Fruit fly (Drosophila melanogaster) whole organism, embryonic: ENCODE measurements around the gene CG3008.
A peak's percentile ranks its signal among the peaks of the same experiment; 100 is the strongest.

Experiments used
- Abd-B ChIP-seq: fragments of 200-800 bp; sonication (Bioruptor generic); optimal IDR thresholded peaks from 2 replicates; lab custom pipeline; 2018; ENCODE audit warnings: missing biosample characterization, mild to moderate bottlenecking, missing genetic modification characterization, moderate library complexity
- Adf1 ChIP-seq: fragments of 200-800 bp; sonication (Bioruptor generic); IDR thresholded peaks from 2 replicates; pipeline ENCODE4 v1.3.6; 2022; ENCODE audit warnings: missing biosample characterization, missing genetic modification characterization
- Asciz ChIP-seq: fragments of 200-800 bp; sonication (Bioruptor generic); optimal IDR thresholded peaks from 2 replicates; lab custom pipeline; 2017; ENCODE audit warnings: missing biosample characterization, mild to moderate bottlenecking, missing genetic modification characterization, missing genetic modification reagents
- B-H1 ChIP-seq: fragments of 200-800 bp; sonication (Bioruptor generic); IDR thresholded peaks from 3 replicates; pipeline ENCODE4 v1.3.6; 2022; ENCODE audit warnings: missing biosample characterization, missing genetic modification characterization
- CG10654 ChIP-seq: fragments of 200-800 bp; sonication (Bioruptor generic); optimal IDR thresholded peaks from 2 replicates; lab custom pipeline; 2016; ENCODE audit warnings: missing biosample characterization, missing genetic modification characterization
- CG11093 ChIP-seq: fragments of 200-800 bp; sonication (Bioruptor generic); IDR thresholded peaks from 3 replicates; pipeline ENCODE4 v1.3.6; 2022; ENCODE audit warnings: missing biosample characterization, missing genetic modification characterization
- CG11504 ChIP-seq: fragments of 200-800 bp; sonication (Bioruptor generic); optimal IDR thresholded peaks from 3 replicates; lab custom pipeline; 2019; ENCODE audit warnings: missing biosample characterization, mild to moderate bottlenecking, missing genetic modification characterization, moderate library complexity
- CG11696 ChIP-seq: fragments of 200-800 bp; sonication (Bioruptor generic); IDR thresholded peaks from 2 replicates; pipeline ENCODE4 v1.3.6; 2022; ENCODE audit warnings: missing biosample characterization, missing genetic modification characterization
- CG11723 ChIP-seq: fragments of 200-800 bp; sonication (Bioruptor generic); optimal IDR thresholded peaks from 2 replicates; lab custom pipeline; 2017; ENCODE audit warnings: missing biosample characterization, mild to moderate bottlenecking, missing genetic modification characterization
- CG14667 ChIP-seq: fragments of 200-800 bp; sonication (Bioruptor generic); IDR thresholded peaks from 2 replicates; pipeline ENCODE4 v1.3.6; 2022; ENCODE audit warnings: missing biosample characterization, missing genetic modification characterization
- CG1602 ChIP-seq: fragments of 200-800 bp; sonication (Bioruptor generic); optimal IDR thresholded peaks from 3 replicates; lab custom pipeline; 2016; ENCODE audit warnings: missing biosample characterization, missing genetic modification characterization
- CG17802 ChIP-seq: fragments of 200-800 bp; sonication (Bioruptor generic); optimal IDR thresholded peaks from 2 replicates; lab custom pipeline; 2018; ENCODE audit warnings: missing biosample characterization, mild to moderate bottlenecking, missing genetic modification characterization, moderate library complexity
- CG1832 ChIP-seq: fragments of 200-800 bp; sonication (Bioruptor generic); optimal IDR thresholded peaks from 2 replicates; lab custom pipeline; 2017; ENCODE audit warnings: missing biosample characterization, mild to moderate bottlenecking, missing genetic modification characterization, inconsistent platforms
- CG42726 ChIP-seq: fragments of 200-800 bp; sonication (Bioruptor generic); IDR thresholded peaks from 2 replicates; pipeline ENCODE4 v1.3.6; 2022; ENCODE audit warnings: missing biosample characterization, missing genetic modification characterization; ENCODE audit not compliant: partially characterized antibody
- CG4424 ChIP-seq: fragments of 200-800 bp; sonication (Bioruptor generic); optimal IDR thresholded peaks from 3 replicates; lab custom pipeline; 2016; ENCODE audit warnings: missing biosample characterization, missing genetic modification characterization
- CG4707 ChIP-seq: fragments of 200-800 bp; sonication (Bioruptor generic); optimal IDR thresholded peaks from 2 replicates; lab custom pipeline; 2018; ENCODE audit warnings: missing biosample characterization, mild to moderate bottlenecking, missing genetic modification characterization, moderate library complexity
- CG7357 ChIP-seq: fragments of 200-800 bp; sonication (Bioruptor generic); IDR thresholded peaks from 3 replicates; pipeline ENCODE4 v1.3.6; 2022; ENCODE audit warnings: missing biosample characterization, missing genetic modification characterization
- CG7372 ChIP-seq: fragments of 200-800 bp; sonication (Bioruptor generic); IDR thresholded peaks from 2 replicates; pipeline ENCODE4 v1.3.6; 2022; ENCODE audit warnings: missing biosample characterization, missing genetic modification characterization
- CG7556 ChIP-seq: fragments of 200-800 bp; sonication (Bioruptor generic); optimal IDR thresholded peaks from 2 replicates; lab custom pipeline; 2017; ENCODE audit warnings: missing biosample characterization, mild to moderate bottlenecking, missing genetic modification characterization
- CkIIα-i1 ChIP-seq: fragments of 200-800 bp; sonication (Bioruptor generic); IDR thresholded peaks from 2 replicates; pipeline ENCODE4 v1.3.6; 2022; ENCODE audit warnings: missing biosample characterization, missing genetic modification characterization
- CoRest ChIP-seq: fragments of 200-800 bp; sonication (Bioruptor generic); optimal IDR thresholded peaks from 3 replicates; lab custom pipeline; 2018; ENCODE audit warnings: missing biosample characterization, mild to moderate bottlenecking, missing genetic modification characterization, moderate library complexity
- CrebB ChIP-seq: fragments of 200-800 bp; sonication (Bioruptor generic); optimal IDR thresholded peaks from 3 replicates; lab custom pipeline; 2018; ENCODE audit warnings: missing biosample characterization, mild to moderate bottlenecking, missing genetic modification characterization
- Deaf1 ChIP-seq: fragments of 200-800 bp; optimal IDR thresholded peaks from 3 replicates; lab custom pipeline; 2019; ENCODE audit warnings: missing biosample characterization, mild to moderate bottlenecking, missing genetic modification characterization, moderate library complexity
- Dek ChIP-seq: fragments of 200-800 bp; sonication (Bioruptor generic); optimal IDR thresholded peaks from 3 replicates; lab custom pipeline; 2019; ENCODE audit warnings: missing biosample characterization, mild to moderate bottlenecking, missing genetic modification characterization, moderate library complexity
- Dref ChIP-seq: fragments of 200-800 bp; sonication (Bioruptor generic); IDR thresholded peaks from 2 replicates; pipeline ENCODE4 v1.3.6; 2022; ENCODE audit warnings: missing biosample characterization, missing genetic modification characterization
- Hand ChIP-seq: fragments of 200-800 bp; sonication (Bioruptor generic); optimal IDR thresholded peaks from 2 replicates; lab custom pipeline; 2017; ENCODE audit warnings: mild to moderate bottlenecking, missing biosample characterization, missing genetic modification reagents, missing genetic modification characterization
- Hr51 ChIP-seq, 2 experiments: fragments of 200-800 bp; sonication (Bioruptor generic); optimal IDR thresholded peaks; 2 replicates in 1 of 2; 3 replicates in 1 of 2; lab custom pipeline; 2016 to 2018; ENCODE audit warnings: missing biosample characterization in 2 of 2, missing genetic modification characterization in 2 of 2, mild to moderate bottlenecking in 1 of 2, moderate library complexity in 1 of 2
- NK7.1 ChIP-seq: fragments of 200-800 bp; sonication (Bioruptor generic); optimal IDR thresholded peaks from 3 replicates; lab custom pipeline; 2016; ENCODE audit warnings: missing biosample characterization, missing genetic modification characterization
- Optix ChIP-seq: fragments of 200-800 bp; sonication (Bioruptor generic); IDR thresholded peaks from 3 replicates; pipeline ENCODE4 v1.3.6; 2022; ENCODE audit warnings: missing biosample characterization, missing genetic modification characterization
- Sin3A ChIP-seq: fragments of >200 bp; optimal IDR thresholded peaks from 2 replicates; lab custom pipeline; 2018
- Sry-δ ChIP-seq: fragments of 200-800 bp; sonication (Bioruptor generic); optimal IDR thresholded peaks from 2 replicates; lab custom pipeline; 2016; ENCODE audit warnings: missing biosample characterization, missing genetic modification characterization
- Taf1 ChIP-seq: fragments of 200-800 bp; sonication (Bioruptor generic); IDR thresholded peaks from 2 replicates; pipeline ENCODE4 v1.3.6; 2022; ENCODE audit warnings: missing biosample characterization, missing genetic modification characterization
- Vsx1 ChIP-seq: fragments of 200-800 bp; sonication (Bioruptor generic); optimal IDR thresholded peaks from 2 replicates; lab custom pipeline; 2017; ENCODE audit warnings: missing biosample characterization, mild to moderate bottlenecking, missing genetic modification characterization, missing genetic modification reagents
- bsh ChIP-seq, 2 experiments: fragments of 200-800 bp; sonication (Bioruptor generic); optimal IDR thresholded peaks; 2 replicates each; lab custom pipeline; 2017 to 2018; ENCODE audit warnings: mild to moderate bottlenecking in 2 of 2, missing biosample characterization in 2 of 2, missing genetic modification characterization in 2 of 2, moderate library complexity in 1 of 2
- chif ChIP-seq, 2 experiments: fragments of 200-800 bp; sonication (Bioruptor generic); optimal IDR thresholded peaks; 3 replicates each; lab custom pipeline; 2016; ENCODE audit warnings: missing biosample characterization in 2 of 2, missing genetic modification characterization in 2 of 2
- chinmo ChIP-seq: fragments of 200-800 bp; sonication (Bioruptor generic); IDR thresholded peaks from 4 replicates; pipeline ENCODE4 v1.3.6; 2022; ENCODE audit warnings: missing biosample characterization, missing genetic modification characterization; ENCODE audit not compliant: partially characterized antibody
- corto ChIP-seq: fragments of 200-800 bp; sonication (Bioruptor generic); optimal IDR thresholded peaks from 2 replicates; lab custom pipeline; 2016; ENCODE audit warnings: missing biosample characterization, mild to moderate bottlenecking, missing genetic modification characterization, moderate library complexity
- da ChIP-seq: fragments of 200-800 bp; sonication (Bioruptor generic); optimal IDR thresholded peaks from 2 replicates; lab custom pipeline; 2016; ENCODE audit warnings: missing biosample characterization, missing genetic modification characterization
- disco-r ChIP-seq: fragments of 200-800 bp; sonication (Bioruptor generic); optimal IDR thresholded peaks from 2 replicates; lab custom pipeline; 2016; ENCODE audit warnings: missing biosample characterization, missing genetic modification characterization
- dmrt99B ChIP-seq: fragments of 200-800 bp; sonication (Bioruptor generic); optimal IDR thresholded peaks from 2 replicates; lab custom pipeline; 2018; ENCODE audit warnings: missing biosample characterization, mild to moderate bottlenecking, missing genetic modification characterization, moderate library complexity
- dysf ChIP-seq: fragments of 200-800 bp; sonication (Bioruptor generic); IDR thresholded peaks from 3 replicates; pipeline ENCODE4 v1.3.6; 2022; ENCODE audit warnings: missing biosample characterization, missing genetic modification characterization
- emc ChIP-seq: fragments of 200-800 bp; sonication (Bioruptor generic); optimal IDR thresholded peaks from 2 replicates; lab custom pipeline; 2016; ENCODE audit warnings: missing biosample characterization, missing genetic modification characterization
- fru ChIP-seq: fragments of >200 bp; optimal IDR thresholded peaks from 2 replicates; lab custom pipeline; 2017
- gfzf ChIP-seq: fragments of 200-800 bp; sonication (Bioruptor generic); optimal IDR thresholded peaks from 2 replicates; lab custom pipeline; 2016; ENCODE audit warnings: missing biosample characterization, mild to moderate bottlenecking, missing genetic modification characterization, moderate library complexity
- gro ChIP-seq: fragments of 200-800 bp; sonication (Bioruptor generic); optimal IDR thresholded peaks from 2 replicates; lab custom pipeline; 2016; ENCODE audit warnings: missing biosample characterization, missing genetic modification characterization
- lmd ChIP-seq: fragments of 200-800 bp; sonication (Bioruptor generic); IDR thresholded peaks from 2 replicates; pipeline ENCODE4 v1.3.6; 2022; ENCODE audit warnings: missing biosample characterization, missing genetic modification characterization
- lola ChIP-seq, 3 experiments: fragments of >200 bp in 2 of 3; fragments of 200-800 bp in 1 of 3; sonication (Bioruptor generic) in 1 of 3; optimal IDR thresholded peaks; 2 replicates each; lab custom pipeline; 2017 to 2019; ENCODE audit warnings: missing biosample characterization in 3 of 3, missing genetic modification characterization in 3 of 3, mild to moderate bottlenecking in 1 of 3, moderate library complexity in 1 of 3
- luna ChIP-seq: fragments of 200-800 bp; sonication (Bioruptor generic); optimal IDR thresholded peaks from 2 replicates; lab custom pipeline; 2016; ENCODE audit warnings: missing biosample characterization, missing genetic modification characterization
- odd ChIP-seq: fragments of 200-800 bp; sonication (Bioruptor generic); optimal IDR thresholded peaks from 2 replicates; lab custom pipeline; 2017; ENCODE audit warnings: missing biosample characterization, mild to moderate bottlenecking, missing genetic modification characterization
- rib ChIP-seq: fragments of 200-800 bp; sonication (Bioruptor generic); IDR thresholded peaks from 2 replicates; pipeline ENCODE4 v1.3.6; 2022; ENCODE audit warnings: missing biosample characterization, missing genetic modification characterization
- slou ChIP-seq: fragments of 200-800 bp; sonication (Bioruptor generic); optimal IDR thresholded peaks from 3 replicates; lab custom pipeline; 2016; ENCODE audit warnings: missing biosample characterization, missing genetic modification characterization

The CG3008 gene

dm6 chr2L:4907986-4908385 is 24.9 kb downstream of the CG3008 start (continued):
- no peak for TF ChIP-seq gfzf (GFP tag; lab: Kevin White, UChicago)
- peak; percentile 55 for TF ChIP-seq Dek (tag; lab: Kevin White, UChicago)
- TF ChIP-seq lola (GFP tag; optimal IDR thresholded peaks at IDR 0.05; lab: Kevin White, UChicago): peak in 1 of 3 experiments; percentile 43
- TF ChIP-seq disco-r: no peak
- peak; percentile 74 for TF ChIP-seq CG4424
- TF ChIP-seq Dref (GFP tag; lab: Robert Waterston, UW): no peak
- TF ChIP-seq gro: no peak
- TF ChIP-seq CG11723: peak; percentile 50
- peak; percentile 54; the same call in 2 of the 3 replicates for TF ChIP-seq Optix (GFP tag; lab: Robert Waterston, UW)
- TF ChIP-seq chif (GFP tag; optimal IDR thresholded peaks at IDR 0.05; lab: Kevin White, UChicago): peak in 1 of 2 experiments; percentile 22
- TF ChIP-seq CoRest (tag; lab: Kevin White, UChicago): peak; percentile 74
- peak; percentile 24; the same call in 1 of the 2 replicates for TF ChIP-seq CG11696 (GFP tag; lab: Robert Waterston, UW)
- no peak for TF ChIP-seq luna (GFP tag; lab: Kevin White, UChicago)
- TF ChIP-seq CG7357 (GFP tag; lab: Robert Waterston, UW): 0 out of 3 replicates have a peak, but pooled peaks have one; percentile 47
- TF ChIP-seq CkIIα-i1: no peak
- TF ChIP-seq corto (GFP tag; lab: Kevin White, UChicago): no peak
- peak; percentile 12; the same call in 1 of the 2 replicates for TF ChIP-seq Taf1 (GFP tag; lab: Robert Waterston, UW)
- TF ChIP-seq Vsx1 (GFP tag; lab: Kevin White, UChicago): peak; percentile 19
- peak; percentile 71 for TF ChIP-seq odd
- no peak for TF ChIP-seq Hand (GFP tag; lab: Kevin White, UChicago)
- peak; percentile 31; the same call in 1 of the 2 replicates for TF ChIP-seq CG7372 (GFP tag; lab: Robert Waterston, UW)
- TF ChIP-seq da (GFP tag; lab: Kevin White, UChicago): no peak
- TF ChIP-seq lmd: peak; percentile 60
- TF ChIP-seq CG1832 (GFP tag; lab: Kevin White, UChicago): no peak
- peak; percentile 24 for TF ChIP-seq Deaf1 (tag; lab: Kevin White, UChicago)
- peak; percentile 89 for TF ChIP-seq CG11504 (tag; lab: Kevin White, UChicago)
- no peak for TF ChIP-seq emc (GFP tag; lab: Kevin White, UChicago)
- TF ChIP-seq chinmo (GFP tag; lab: Robert Waterston, UW): 0 out of 4 replicates have a peak, but pooled peaks have one; percentile 26
- TF ChIP-seq CG11093 (GFP tag; lab: Robert Waterston, UW): 0 out of 3 replicates have a peak, but pooled peaks have one; percentile 17
- peak; percentile 75 for TF ChIP-seq CG7556 (GFP tag; lab: Kevin White, UChicago)
- no peak for TF ChIP-seq CG42726
- no peak for TF ChIP-seq NK7.1 (GFP tag; lab: Kevin White, UChicago)
- no peak for TF ChIP-seq fru (lab: Kevin White, UChicago)
- TF ChIP-seq CG14667 (GFP tag; lab: Robert Waterston, UW): no peak
- no peak for TF ChIP-seq slou (GFP tag; lab: Kevin White, UChicago)
- TF ChIP-seq CG17802 (tag; lab: Kevin White, UChicago): no peak
- peak; percentile 82 for TF ChIP-seq Asciz (GFP tag; lab: Kevin White, UChicago)
- peak; percentile 69 for TF ChIP-seq dysf (GFP tag; lab: Robert Waterston, UW)
- TF ChIP-seq B-H1 (GFP tag; lab: Robert Waterston, UW): peak; percentile 51; the same call in 2 of the 3 replicates
- TF ChIP-seq CrebB (tag; lab: Kevin White, UChicago): peak; percentile 64
- peak; percentile 93 for TF ChIP-seq dmrt99B (tag; lab: Kevin White, UChicago)
- TF ChIP-seq Hr51 (GFP tag; optimal IDR thresholded peaks at IDR 0.05; lab: Kevin White, UChicago): peak in 1 of 2 experiments; percentile 95
- peak; percentile 31 for TF ChIP-seq Abd-B
- TF ChIP-seq CG1602: peak; percentile 47
- no peak for TF ChIP-seq Adf1 (GFP tag; lab: Robert Waterston, UW)
- TF ChIP-seq CG4707 (GFP tag; lab: Kevin White, UChicago): peak; percentile 27
- TF ChIP-seq Sry-δ: no peak
- TF ChIP-seq Sin3A (lab: Kevin White, UChicago): no peak
- peak; percentile 53 for TF ChIP-seq CG10654
- TF ChIP-seq rib (GFP tag; lab: Robert Waterston, UW): no peak
- TF ChIP-seq bsh (GFP tag; optimal IDR thresholded peaks at IDR 0.05; lab: Kevin White, UChicago): peak in 1 of 2 experiments; percentile 73
